Fruit fly (Drosophila melanogaster) whole organism, embryonic: Measurements from ENCODE around the gene OtopLc.

ENCODE experiments used
- CG10267 ChIP-seq: fragments of 200-800 bp; sonication (Bioruptor generic); optimal IDR thresholded peaks from 2 replicates; lab custom pipeline; 2018; ENCODE audit warnings: missing biosample characterization, mild to moderate bottlenecking, missing genetic modification characterization, moderate library complexity
- CG10979 ChIP-seq: fragments of 200-800 bp; sonication (Bioruptor generic); optimal IDR thresholded peaks from 2 replicates; lab custom pipeline; 2018; ENCODE audit warnings: missing biosample characterization, mild to moderate bottlenecking, missing genetic modification characterization, moderate library complexity
- CG11456 ChIP-seq: fragments of 200-800 bp; sonication (Bioruptor generic); IDR thresholded peaks from 3 replicates; pipeline ENCODE4 v1.3.6; 2022; ENCODE audit warnings: missing biosample characterization, missing genetic modification characterization
- CG11504 ChIP-seq: fragments of 200-800 bp; sonication (Bioruptor generic); optimal IDR thresholded peaks from 3 replicates; lab custom pipeline; 2019; ENCODE audit warnings: missing biosample characterization, mild to moderate bottlenecking, missing genetic modification characterization, moderate library complexity
- CG11723 ChIP-seq: fragments of 200-800 bp; sonication (Bioruptor generic); optimal IDR thresholded peaks from 2 replicates; lab custom pipeline; 2017; ENCODE audit warnings: missing biosample characterization, mild to moderate bottlenecking, missing genetic modification characterization
- CG12155 ChIP-seq: fragments of 200-800 bp; sonication (Bioruptor generic); optimal IDR thresholded peaks from 3 replicates; lab custom pipeline; 2016; ENCODE audit warnings: missing biosample characterization, missing genetic modification characterization
- CG13287 ChIP-seq: fragments of 200-800 bp; sonication (Bioruptor generic); IDR thresholded peaks from 2 replicates; pipeline ENCODE4 v1.3.6; 2022; ENCODE audit warnings: missing biosample characterization, missing genetic modification characterization; ENCODE audit not compliant: partially characterized antibody
- CG15073 ChIP-seq: fragments of 200-800 bp; sonication (Bioruptor generic); optimal IDR thresholded peaks from 2 replicates; lab custom pipeline; 2016; ENCODE audit warnings: missing biosample characterization, missing genetic modification characterization
- CG15514 ChIP-seq: fragments of 200-800 bp; sonication (Bioruptor generic); optimal IDR thresholded peaks from 3 replicates; lab custom pipeline; 2017; ENCODE audit warnings: missing biosample characterization, missing genetic modification characterization, mild to moderate bottlenecking, moderate library complexity, missing genetic modification reagents
- CG17328 ChIP-seq: fragments of 200-800 bp; sonication (Bioruptor generic); IDR thresholded peaks from 2 replicates; pipeline ENCODE4 v1.3.6; 2022; ENCODE audit warnings: missing biosample characterization, missing genetic modification characterization
- CG17612 ChIP-seq: fragments of 200-800 bp; sonication (Bioruptor generic); IDR thresholded peaks from 2 replicates; pipeline ENCODE4 v1.3.6; 2022; ENCODE audit warnings: missing biosample characterization, missing genetic modification characterization
- CG1832 ChIP-seq: fragments of 200-800 bp; sonication (Bioruptor generic); optimal IDR thresholded peaks from 2 replicates; lab custom pipeline; 2017; ENCODE audit warnings: missing biosample characterization, mild to moderate bottlenecking, missing genetic modification characterization, inconsistent platforms
- CG2712 ChIP-seq: fragments of 200-800 bp; optimal IDR thresholded peaks from 3 replicates; lab custom pipeline; 2019; ENCODE audit warnings: missing biosample characterization, mild to moderate bottlenecking, missing genetic modification characterization, moderate library complexity
- CG30403 ChIP-seq: fragments of 200-800 bp; sonication (Bioruptor generic); optimal IDR thresholded peaks from 3 replicates; lab custom pipeline; 2016; ENCODE audit warnings: missing biosample characterization, missing genetic modification characterization
- CG31441 ChIP-seq: fragments of 200-800 bp; sonication (Bioruptor generic); IDR thresholded peaks from 2 replicates; pipeline ENCODE4 v1.3.6; 2022; ENCODE audit warnings: missing biosample characterization, missing genetic modification characterization
- CG4854 ChIP-seq: fragments of 200-800 bp; sonication (Bioruptor generic); optimal IDR thresholded peaks from 2 replicates; lab custom pipeline; 2016; ENCODE audit warnings: missing biosample characterization, missing genetic modification characterization, inconsistent platforms
- CG7357 ChIP-seq: fragments of 200-800 bp; sonication (Bioruptor generic); IDR thresholded peaks from 3 replicates; pipeline ENCODE4 v1.3.6; 2022; ENCODE audit warnings: missing biosample characterization, missing genetic modification characterization
- CG8359 ChIP-seq: fragments of 200-800 bp; sonication (Bioruptor generic); optimal IDR thresholded peaks from 2 replicates; lab custom pipeline; 2017; ENCODE audit warnings: missing biosample characterization, mild to moderate bottlenecking, missing genetic modification characterization, borderline replicate concordance
- CG9727 ChIP-seq: fragments of 200-800 bp; sonication (Bioruptor generic); optimal IDR thresholded peaks from 3 replicates; lab custom pipeline; 2017; ENCODE audit warnings: missing biosample characterization, mild to moderate bottlenecking, missing genetic modification characterization
- CoRest ChIP-seq: fragments of 200-800 bp; sonication (Bioruptor generic); optimal IDR thresholded peaks from 3 replicates; lab custom pipeline; 2018; ENCODE audit warnings: missing biosample characterization, mild to moderate bottlenecking, missing genetic modification characterization, moderate library complexity
- D19A ChIP-seq: fragments of 200-800 bp; optimal IDR thresholded peaks from 3 replicates; lab custom pipeline; 2019; ENCODE audit warnings: missing biosample characterization, mild to moderate bottlenecking, missing genetic modification characterization, moderate library complexity
- Dad ChIP-seq: fragments of 200-800 bp; sonication (Bioruptor generic); optimal IDR thresholded peaks from 3 replicates; lab custom pipeline; 2016; ENCODE audit warnings: missing biosample characterization, missing genetic modification characterization
- Dbx ChIP-seq: fragments of 200-800 bp; sonication (Bioruptor generic); IDR thresholded peaks from 3 replicates; pipeline ENCODE4 v1.3.6; 2022; ENCODE audit warnings: missing biosample characterization, missing genetic modification characterization
- Drgx ChIP-seq: fragments of 200-800 bp; sonication (Bioruptor generic); IDR thresholded peaks from 2 replicates; pipeline ENCODE4 v1.3.6; 2022; ENCODE audit warnings: missing biosample characterization, missing genetic modification characterization
- Lpt ChIP-seq: fragments of >200 bp; optimal IDR thresholded peaks from 2 replicates; lab custom pipeline; 2018; ENCODE audit warnings: missing biosample characterization, missing genetic modification characterization
- NFAT ChIP-seq: fragments of 200-800 bp; sonication (Bioruptor generic); IDR thresholded peaks from 2 replicates; pipeline ENCODE4 v1.3.6; 2022; ENCODE audit warnings: missing biosample characterization, missing genetic modification characterization
- Pdp1 ChIP-seq, 2 experiments: fragments of 200-800 bp; sonication (Bioruptor generic); optimal IDR thresholded peaks; 3 replicates each; lab custom pipeline; 2016; ENCODE audit warnings: missing biosample characterization in 2 of 2, missing genetic modification characterization in 2 of 2, mild to moderate bottlenecking in 1 of 2, moderate library complexity in 1 of 2
- Ptx1 ChIP-seq: fragments of 200-800 bp; sonication (Bioruptor generic); IDR thresholded peaks from 2 replicates; pipeline ENCODE4 v1.3.6; 2022; ENCODE audit warnings: missing biosample characterization, missing genetic modification characterization
- Ravus ChIP-seq: fragments of 200-800 bp; sonication (Bioruptor generic); IDR thresholded peaks from 2 replicates; pipeline ENCODE4 v1.3.6; 2022; ENCODE audit warnings: missing biosample characterization, missing genetic modification characterization
- Sox102F ChIP-seq: fragments of 200-800 bp; sonication (Bioruptor generic); optimal IDR thresholded peaks from 2 replicates; lab custom pipeline; 2018; ENCODE audit warnings: missing biosample characterization, mild to moderate bottlenecking, missing genetic modification characterization, moderate library complexity
- Sry-δ ChIP-seq: fragments of 200-800 bp; sonication (Bioruptor generic); optimal IDR thresholded peaks from 2 replicates; lab custom pipeline; 2016; ENCODE audit warnings: missing biosample characterization, missing genetic modification characterization
- YL-1 ChIP-seq: fragments of 200-800 bp; sonication (Bioruptor generic); optimal IDR thresholded peaks from 3 replicates; lab custom pipeline; 2017; ENCODE audit warnings: missing biosample characterization, mild to moderate bottlenecking, missing genetic modification characterization
- bsh ChIP-seq, 2 experiments: fragments of 200-800 bp; sonication (Bioruptor generic); optimal IDR thresholded peaks; 2 replicates each; lab custom pipeline; 2017 to 2018; ENCODE audit warnings: mild to moderate bottlenecking in 2 of 2, missing biosample characterization in 2 of 2, missing genetic modification characterization in 2 of 2, moderate library complexity in 1 of 2
- cato ChIP-seq: fragments of 200-800 bp; sonication (Bioruptor generic); optimal IDR thresholded peaks from 2 replicates; lab custom pipeline; 2016; ENCODE audit warnings: missing biosample characterization, missing genetic modification characterization, borderline replicate concordance
- caup ChIP-seq: fragments of 200-800 bp; sonication (Bioruptor generic); optimal IDR thresholded peaks from 3 replicates; lab custom pipeline; 2017; ENCODE audit warnings: missing biosample characterization, mild to moderate bottlenecking, missing genetic modification characterization, moderate library complexity; ENCODE audit not compliant: severe bottlenecking
- crol ChIP-seq: fragments of 200-800 bp; sonication (Bioruptor generic); IDR thresholded peaks from 2 replicates; pipeline ENCODE4 v1.3.6; 2022; ENCODE audit warnings: missing biosample characterization, missing genetic modification characterization
- da ChIP-seq: fragments of 200-800 bp; sonication (Bioruptor generic); optimal IDR thresholded peaks from 2 replicates; lab custom pipeline; 2016; ENCODE audit warnings: missing biosample characterization, missing genetic modification characterization
- gce ChIP-seq: fragments of 200-800 bp; sonication (Bioruptor generic); IDR thresholded peaks from 3 replicates; pipeline ENCODE4 v1.3.6; 2022; ENCODE audit warnings: missing biosample characterization, missing genetic modification characterization
- inv ChIP-seq: fragments of 200-800 bp; sonication (Bioruptor generic); IDR thresholded peaks from 2 replicates; pipeline ENCODE4 v1.3.6; 2022; ENCODE audit warnings: missing biosample characterization, missing genetic modification characterization; ENCODE audit not compliant: partially characterized antibody
- org-1 ChIP-seq: fragments of 200-800 bp; sonication (Bioruptor generic); optimal IDR thresholded peaks from 2 replicates; lab custom pipeline; 2017; ENCODE audit warnings: missing biosample characterization, missing genetic modification characterization
- pho ChIP-seq: fragments of 200-800 bp; sonication (Bioruptor generic); optimal IDR thresholded peaks from 2 replicates; lab custom pipeline; 2016; ENCODE audit warnings: missing biosample characterization, missing genetic modification characterization
- phol ChIP-seq: fragments of 200-800 bp; sonication (Bioruptor generic); optimal IDR thresholded peaks from 3 replicates; lab custom pipeline; 2018; ENCODE audit warnings: missing biosample characterization, mild to moderate bottlenecking, missing genetic modification characterization, moderate library complexity
- prd ChIP-seq, 3 experiments: fragments of >200 bp in 2 of 3; fragments of 200-800 bp in 1 of 3; sonication (Bioruptor generic) in 1 of 3; optimal IDR thresholded peaks in 2 of 3; IDR thresholded peaks in 1 of 3; 2 replicates in 2 of 3; 3 replicates in 1 of 3; pipeline versions ENCODE4 v1.3.6 to Lab custom; 2017 to 2022; ENCODE audit warnings: missing biosample characterization in 1 of 3, missing genetic modification characterization in 1 of 3
- sd ChIP-seq: fragments of 200-800 bp; sonication (Bioruptor generic); optimal IDR thresholded peaks from 3 replicates; lab custom pipeline; 2018; ENCODE audit warnings: missing biosample characterization, mild to moderate bottlenecking, missing genetic modification characterization, moderate library complexity
- sens ChIP-seq: fragments of 200-800 bp; sonication (Bioruptor generic); peaks from one replicate; lab custom pipeline; 2016; ENCODE audit warnings: missing biosample characterization, missing genetic modification characterization
- sens-2 ChIP-seq: fragments of 200-800 bp; sonication (Bioruptor generic); IDR thresholded peaks from 2 replicates; pipeline ENCODE4 v1.3.6; 2022; ENCODE audit warnings: missing biosample characterization, missing genetic modification characterization
- slbo ChIP-seq: fragments of 200-800 bp; sonication (Bioruptor generic); IDR thresholded peaks from 2 replicates; pipeline ENCODE4 v1.3.6; 2022; ENCODE audit warnings: missing biosample characterization, missing genetic modification characterization
- ttk ChIP-seq: fragments of 200-800 bp; sonication (Bioruptor generic); IDR thresholded peaks from 2 replicates; pipeline ENCODE4 v2.1.2; 2022; ENCODE audit warnings: missing biosample characterization, missing genetic modification characterization
- zfh2 ChIP-seq: fragments of 200-800 bp; sonication (Bioruptor generic); optimal IDR thresholded peaks from 2 replicates; lab custom pipeline; 2016; ENCODE audit warnings: missing biosample characterization, missing genetic modification characterization

The OtopLc gene

DNA sequence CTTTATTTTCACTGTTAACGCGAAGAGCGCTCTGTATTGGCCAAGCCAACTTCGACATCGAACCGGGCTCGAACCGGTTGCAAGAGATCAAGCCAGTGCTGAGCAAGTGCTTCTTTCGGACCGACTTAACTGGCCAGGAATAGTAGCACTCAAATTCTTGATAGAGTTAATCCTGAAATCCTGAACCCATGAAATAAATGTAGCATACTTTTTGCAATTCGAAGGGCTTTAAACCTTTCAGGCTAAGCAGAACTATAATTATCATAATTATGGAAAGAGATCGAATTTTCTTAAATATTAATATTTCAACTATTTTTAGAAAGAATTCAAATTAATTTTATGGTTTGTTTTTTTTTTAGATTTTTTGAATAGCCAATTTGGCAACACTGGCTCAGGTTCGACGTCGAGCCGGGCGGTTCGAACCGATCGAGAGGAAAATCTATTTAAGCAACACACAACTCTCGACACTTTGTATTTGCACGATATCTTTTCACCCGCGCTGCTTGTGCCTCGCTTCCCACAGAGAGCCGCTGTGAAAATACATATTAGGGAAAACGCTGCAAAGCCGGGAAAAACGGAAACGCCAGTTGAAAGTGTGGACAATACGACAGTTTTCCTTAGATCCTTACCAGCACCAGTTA lies 35.5 kb upstream of the OtopLc start, which contains the start of gene AdamTS-B (continued):
- TF ChIP-seq CG9727 (GFP tag; lab: Kevin White, UChicago) (peak; percentile 40), CG30403 (peak; percentile 65), CG15073 (no peak), CG4854 (GFP tag; lab: Kevin White, UChicago) (no peak), CG11723 (GFP tag; lab: Kevin White, UChicago) (peak; percentile 4), ttk (peak; percentile 46; the same call in 1 of the 2 replicates), CG12155 (GFP tag; lab: Kevin White, UChicago) (peak; percentile 15), cato (no peak), Dbx (GFP tag; lab: Robert Waterston, UW) (no peak), crol (GFP tag; lab: Robert Waterston, UW) (no peak), Pdp1 (GFP tag; optimal IDR thresholded peaks at IDR 0.05; lab: Kevin White, UChicago) (peak; percentile 11 to 21), zfh2 (GFP tag; lab: Kevin White, UChicago) (no peak), CG8359 (GFP tag; lab: Kevin White, UChicago) (no peak), CG15514 (GFP tag; lab: Kevin White, UChicago) (no peak), CG17612 (no peak), Sox102F (GFP tag; lab: Kevin White, UChicago) (peak; percentile 38), CG17328 (GFP tag; lab: Robert Waterston, UW) (peak; percentile 13; the same call in 1 of the 2 replicates), CG13287 (GFP tag; lab: Robert Waterston, UW) (no peak), phol (tag; lab: Kevin White, UChicago) (peak; percentile 58), Ptx1 (GFP tag; lab: Robert Waterston, UW) (peak; percentile 56), sens-2 (no peak), inv (GFP tag; lab: Robert Waterston, UW) (no peak), da (GFP tag; lab: Kevin White, UChicago) (no peak), sens (GFP tag; lab: Kevin White, UChicago) (peak; percentile 88), CG11504 (tag; lab: Kevin White, UChicago) (peak; percentile 69), CG7357 (GFP tag; lab: Robert Waterston, UW) (no peak), Dad (no peak), bsh (GFP tag; optimal IDR thresholded peaks at IDR 0.05; lab: Kevin White, UChicago) (peak; percentile 46 to 47), Lpt (no peak), CG2712 (peak; percentile 42), CG31441 (GFP tag; lab: Robert Waterston, UW) (peak; percentile 67), Ravus (GFP tag; lab: Robert Waterston, UW) (no peak), YL-1 (GFP tag; lab: Kevin White, UChicago) (no peak), CG11456 (GFP tag; lab: Robert Waterston, UW) (0 out of 3 replicates have a peak, but pooled peaks have one; percentile 40), prd (optimal IDR thresholded peaks at IDR 0.05; lab: Kevin White, UChicago) (no peak), prd (GFP tag; IDR thresholded peaks at IDR 0.05; lab: Robert Waterston, UW) (peak; percentile 41; the same call in 1 of the 3 replicates), CoRest (peak; percentile 69), CG10267 (tag; lab: Kevin White, UChicago) (peak; percentile 41), pho (GFP tag; lab: Kevin White, UChicago) (no peak), CG10979 (peak; percentile 57), Sry-δ (GFP tag; lab: Kevin White, UChicago) (no peak), CG1832 (GFP tag; lab: Kevin White, UChicago) (no peak), NFAT (no peak), gce (no peak), Drgx (GFP tag; lab: Robert Waterston, UW) (no peak; the same call in 1 of the 2 replicates), sd (tag; lab: Kevin White, UChicago) (no peak), D19A (no peak), slbo (GFP tag; lab: Robert Waterston, UW) (peak; percentile 56), org-1 (peak; percentile 57), caup (GFP tag; lab: Kevin White, UChicago) (peak; percentile 9)
